Worm (Caenorhabditis elegans) whole organism, late embryonic: ENCODE results near the gene ttr-35.

Experiments used
- C08G9.2 ChIP-seq: sonication (generic microtip); optimal IDR thresholded peaks from 2 replicates; lab custom pipeline; 2016; ENCODE audit warnings: mild to moderate bottlenecking, missing genetic modification characterization, moderate library complexity, missing compliant biosample characterization
- T23F11.4 ChIP-seq: fragments of 200-800 bp; sonication (Bioruptor generic); optimal IDR thresholded peaks from 2 replicates; lab custom pipeline; 2018; ENCODE audit warnings: mild to moderate bottlenecking, missing genetic modification characterization, missing compliant biosample characterization
- ama-1 ChIP-seq: fragments of 150-350 bp; optimal IDR thresholded peaks from 2 replicates; lab custom pipeline; 2014
- dve-1 ChIP-seq: sonication (generic microtip); optimal IDR thresholded peaks from 2 replicates; lab custom pipeline; 2017; ENCODE audit warnings: antibody characterized with exemption, mild to moderate bottlenecking, missing genetic modification characterization, missing compliant biosample characterization
- fax-1 ChIP-seq: sonication (generic microtip); optimal IDR thresholded peaks from 2 replicates; lab custom pipeline; 2016; ENCODE audit warnings: missing genotype, missing genetic modification characterization, missing compliant biosample characterization
- hlh-30 ChIP-seq: sonication (generic microtip); optimal IDR thresholded peaks from 2 replicates; lab custom pipeline; 2017; ENCODE audit warnings: antibody characterized with exemption, missing genetic modification characterization, missing compliant biosample characterization; ENCODE audit not compliant: insufficient read depth
- lin-11 ChIP-seq: fragments of 200-800 bp; sonication (Bioruptor generic); optimal IDR thresholded peaks from 2 replicates; lab custom pipeline; 2018; ENCODE audit warnings: mild to moderate bottlenecking, missing genetic modification characterization, missing compliant biosample characterization
- pat-9 ChIP-seq: fragments of 200-800 bp; sonication (Bioruptor generic); optimal IDR thresholded peaks from 2 replicates; lab custom pipeline; 2018; ENCODE audit warnings: mild to moderate bottlenecking, missing genetic modification characterization, moderate library complexity, missing compliant biosample characterization
- pha-4 ChIP-seq: fragments of 150-350 bp; optimal IDR thresholded peaks from 2 replicates; lab custom pipeline; 2018; ENCODE audit warnings: missing biosample characterization, missing genetic modification reagents, missing genetic modification characterization
- pqm-1 ChIP-seq: sonication (generic microtip); optimal IDR thresholded peaks from 2 replicates; lab custom pipeline; 2016; ENCODE audit warnings: missing genetic modification characterization, missing compliant biosample characterization
- tbx-2 ChIP-seq: sonication (generic microtip); optimal IDR thresholded peaks from 2 replicates; lab custom pipeline; 2016; ENCODE audit warnings: missing genetic modification characterization, missing compliant biosample characterization

ce11 chrX:6473698-6474314 lies 38.3 kb upstream of the ttr-35 start, which contains the start of the genes C15B12.4 and C15B12.8:
- TF ChIP-seq ama-1 (lab: Kevin White, UChicago) (no peak), pat-9 (tag; lab: Kevin White, UChicago) (no peak), fax-1 (tag; lab: Kevin White, UChicago) (no peak), T23F11.4 (GFP tag; lab: Kevin White, UChicago) (no peak), tbx-2 (no peak), lin-11 (tag; lab: Kevin White, UChicago) (no peak), pqm-1 (no peak), dve-1 (tag; lab: Kevin White, UChicago) (no peak), hlh-30 (tag; lab: Kevin White, UChicago) (no peak), C08G9.2 (tag; lab: Kevin White, UChicago) (no peak), pha-4 (tag; lab: Kevin White, UChicago) (no peak)
